Worm (Caenorhabditis elegans) whole organism, midembryonic: ENCODE measurements around the gene abcx-1.

Source experiments
- T22C8.4 ChIP-seq: fragments of 200-800 bp; sonication (Bioruptor generic); IDR thresholded peaks from 2 replicates; pipeline ENCODE4 v1.3.6; 2022; ENCODE audit warnings: missing genetic modification characterization, missing compliant biosample characterization
- cog-1 ChIP-seq: sonication (generic microtip); optimal IDR thresholded peaks from 2 replicates; lab custom pipeline; 2016; ENCODE audit warnings: missing genetic modification characterization, missing compliant biosample characterization
- flt-1 ChIP-seq: fragments of 200-800 bp; sonication (Bioruptor generic); IDR thresholded peaks from 2 replicates; pipeline ENCODE4 v1.3.6; 2022; ENCODE audit warnings: missing genetic modification characterization, missing compliant biosample characterization
- klf-2 ChIP-seq: fragments of 200-800 bp; sonication (Bioruptor generic); conservative IDR thresholded peaks from 2 replicates; pipeline ENCODE4 v1.3.6; 2022; ENCODE audit warnings: missing genetic modification reagents, missing genetic modification characterization, missing compliant biosample characterization
- med-1 ChIP-seq: sonication (generic microtip); optimal IDR thresholded peaks from 2 replicates; lab custom pipeline; 2017; ENCODE audit warnings: missing genetic modification characterization, mild to moderate bottlenecking, missing compliant biosample characterization, antibody characterized with exemption, missing genetic modification reagents; ENCODE audit not compliant: insufficient read depth
- ref-1 ChIP-seq: fragments of 200-800 bp; sonication (Bioruptor generic); conservative IDR thresholded peaks from 2 replicates; pipeline ENCODE4 v1.3.6; 2022; ENCODE audit warnings: missing genetic modification reagents, missing genetic modification characterization, missing compliant biosample characterization
- tab-1 ChIP-seq: fragments of 200-800 bp; sonication (Bioruptor generic); IDR thresholded peaks from 2 replicates; pipeline ENCODE4 v1.3.6; 2022; ENCODE audit warnings: missing genetic modification characterization, missing compliant biosample characterization
- ztf-23 ChIP-seq: fragments of 200-800 bp; sonication (Bioruptor generic); IDR thresholded peaks from 2 replicates; pipeline ENCODE4 v1.3.6; 2022; ENCODE audit warnings: missing genetic modification reagents, missing genetic modification characterization, missing compliant biosample characterization
- ztf-29 ChIP-seq: fragments of 200-800 bp; sonication (Bioruptor generic); IDR thresholded peaks from 2 replicates; pipeline ENCODE4 v1.3.6; 2022; ENCODE audit warnings: missing genetic modification reagents, missing genetic modification characterization, missing compliant biosample characterization

Gene abcx-1

ce11 chrII:6519703-6520102 lies 12.3 kb upstream of the abcx-1 start:
- TF ChIP-seq med-1 (GFP tag; lab: Kevin White, UChicago) (no peak), T22C8.4 (GFP tag; lab: Robert Waterston, UW) (no peak), klf-2 (no peak), flt-1 (GFP tag; lab: Robert Waterston, UW) (no peak), ztf-29 (GFP tag; lab: Robert Waterston, UW) (no peak), ref-1 (GFP tag; lab: Robert Waterston, UW) (no peak), ztf-23 (GFP tag; lab: Robert Waterston, UW) (no peak), tab-1 (GFP tag; lab: Robert Waterston, UW) (no peak), cog-1 (no peak)

ce11 chrII:6520103-6520502 lies 11.9 kb upstream of the abcx-1 start:
- TF ChIP-seq med-1 (GFP tag; lab: Kevin White, UChicago) (no peak), ztf-29 (GFP tag; lab: Robert Waterston, UW) (no peak), cog-1 (no peak), klf-2 (no peak), ztf-23 (GFP tag; lab: Robert Waterston, UW) (no peak), ref-1 (GFP tag; lab: Robert Waterston, UW) (no peak), flt-1 (GFP tag; lab: Robert Waterston, UW) (no peak), T22C8.4 (GFP tag; lab: Robert Waterston, UW) (no peak), tab-1 (GFP tag; lab: Robert Waterston, UW) (no peak)

- TF ChIP-seq tab-1 (GFP tag; lab: Robert Waterston, UW) (no peak), cog-1 (no peak), ref-1 (GFP tag; lab: Robert Waterston, UW) (no peak), T22C8.4 (GFP tag; lab: Robert Waterston, UW) (no peak), klf-2 (no peak), flt-1 (GFP tag; lab: Robert Waterston, UW) (no peak), ztf-29 (GFP tag; lab: Robert Waterston, UW) (no peak), med-1 (GFP tag; lab: Kevin White, UChicago) (no peak), ztf-23 (GFP tag; lab: Robert Waterston, UW) (no peak)
Measured at ce11 chrII:6521316-6521715, 10.6 kb upstream of the abcx-1 start, which contains the start of gene toe-2. Gene toe-2, minus strand, starts transcription at chrII:6521385.

ce11 chrII:6522622-6523254 lies 9.2 kb upstream of the abcx-1 start:
- TF ChIP-seq tab-1 (GFP tag; lab: Robert Waterston, UW) (0 out of 2 replicates have a peak, but pooled peaks have one; percentile 47), klf-2 (no peak), T22C8.4 (GFP tag; lab: Robert Waterston, UW) (no peak), ztf-23 (GFP tag; lab: Robert Waterston, UW) (0 out of 2 replicates have a peak, but pooled peaks have one; percentile 69), med-1 (GFP tag; lab: Kevin White, UChicago) (no peak), cog-1 (peak; percentile 51), ref-1 (GFP tag; lab: Robert Waterston, UW) (no peak), flt-1 (GFP tag; lab: Robert Waterston, UW) (peak; percentile 70)

ce11 chrII:6523940-6524339 lies 8.0 kb upstream of the abcx-1 start:
- TF ChIP-seq med-1 (GFP tag; lab: Kevin White, UChicago) (no peak), ref-1 (GFP tag; lab: Robert Waterston, UW) (no peak), cog-1 (no peak), klf-2 (no peak), ztf-23 (GFP tag; lab: Robert Waterston, UW) (no peak), T22C8.4 (GFP tag; lab: Robert Waterston, UW) (no peak), flt-1 (GFP tag; lab: Robert Waterston, UW) (no peak), ztf-29 (GFP tag; lab: Robert Waterston, UW) (no peak), tab-1 (GFP tag; lab: Robert Waterston, UW) (no peak)

ce11 chrII:6524501-6524977 lies 7.4 kb upstream of the abcx-1 start, which contains the start of gene C56E6.2:
Gene C56E6.2, plus strand, starts transcription at chrII:6524927.
- TF ChIP-seq ztf-29 (GFP tag; lab: Robert Waterston, UW) (no peak), klf-2 (no peak), ztf-23 (GFP tag; lab: Robert Waterston, UW) (no peak)

ce11 chrII:6526136-6526684 lies 5.8 kb upstream of the abcx-1 start:
- TF ChIP-seq ref-1 (GFP tag; lab: Robert Waterston, UW), result no peak

ce11 chrII:6528629-6529028 lies 3.3 kb upstream of the abcx-1 start, which contains the start of gene C56E6.4:
Gene C56E6.4, minus strand, starts transcription at chrII:6528729.
- no peak for TF ChIP-seq cog-1
- no peak for TF ChIP-seq flt-1 (GFP tag; lab: Robert Waterston, UW)
- no peak for TF ChIP-seq tab-1 (GFP tag; lab: Robert Waterston, UW)
- no peak for TF ChIP-seq ref-1 (GFP tag; lab: Robert Waterston, UW)
- TF ChIP-seq klf-2, result no peak
- no peak for TF ChIP-seq med-1 (GFP tag; lab: Kevin White, UChicago)
- no peak for TF ChIP-seq ztf-23 (GFP tag; lab: Robert Waterston, UW)
- TF ChIP-seq ztf-29 (GFP tag; lab: Robert Waterston, UW), result no peak

ce11 chrII:6531527-6531926 lies 436 bp upstream of the abcx-1 start, which contains the start of gene abch-1:
Gene abch-1, minus strand, starts transcription at chrII:6531627.
- TF ChIP-seq flt-1 (GFP tag; lab: Robert Waterston, UW) (no peak), tab-1 (GFP tag; lab: Robert Waterston, UW) (no peak), cog-1 (no peak)
